Worm (Caenorhabditis elegans) whole organism, young adult: ENCODE measurements around the gene col-170.

Experiments used
- B0035.1 ChIP-seq: sonication (generic microtip); optimal IDR thresholded peaks from 2 replicates; lab custom pipeline; 2016; ENCODE audit warnings: missing genetic modification characterization, mild to moderate bottlenecking, missing compliant biosample characterization, missing genotype, missing genetic modification reagents
- B0261.1 ChIP-seq: sonication (generic microtip); optimal IDR thresholded peaks from 2 replicates; lab custom pipeline; 2016; ENCODE audit warnings: mild to moderate bottlenecking, missing genetic modification characterization, moderate library complexity, missing compliant biosample characterization
- F22D6.2 ChIP-seq: sonication (generic microtip); optimal IDR thresholded peaks from 2 replicates; lab custom pipeline; 2016; ENCODE audit warnings: mild to moderate bottlenecking, missing genetic modification characterization, missing compliant biosample characterization
- F23B12.7 ChIP-seq: sonication (generic microtip); optimal IDR thresholded peaks from 2 replicates; lab custom pipeline; 2017; ENCODE audit warnings: missing genetic modification characterization, mild to moderate bottlenecking, missing compliant biosample characterization, antibody characterized with exemption, moderate library complexity; ENCODE audit not compliant: insufficient read depth
- F37B4.10 ChIP-seq: fragments of 200-800 bp; sonication (Bioruptor generic); IDR thresholded peaks from 2 replicates; pipeline ENCODE4 v1.3.6; 2022; ENCODE audit warnings: missing genetic modification characterization, missing compliant biosample characterization
- F52B5.7 ChIP-seq: sonication (generic microtip); optimal IDR thresholded peaks from 2 replicates; lab custom pipeline; 2016; ENCODE audit warnings: mild to moderate bottlenecking, missing genetic modification characterization, missing compliant biosample characterization
- F57A8.1 ChIP-seq: fragments of 200-800 bp; sonication (Bioruptor generic); optimal IDR thresholded peaks from 2 replicates; lab custom pipeline; 2018; ENCODE audit warnings: mild to moderate bottlenecking, missing genetic modification characterization, moderate library complexity, missing compliant biosample characterization
- F57C9.4 ChIP-seq: sonication (generic microtip); optimal IDR thresholded peaks from 2 replicates; lab custom pipeline; 2017; ENCODE audit warnings: mild to moderate bottlenecking, missing genetic modification characterization, missing compliant biosample characterization
- Y53F4B.3 ChIP-seq: fragments of 200-800 bp; sonication (Bioruptor generic); IDR thresholded peaks from 2 replicates; pipeline ENCODE4 v1.3.6; 2022; ENCODE audit warnings: missing genetic modification reagents, missing genetic modification characterization, missing compliant biosample characterization
- Y53G8AR.9 ChIP-seq: fragments of 200-800 bp; sonication (Bioruptor generic); conservative IDR thresholded peaks from 2 replicates; pipeline ENCODE4 v1.3.6; 2022; ENCODE audit warnings: missing genetic modification reagents, missing genetic modification characterization, missing compliant biosample characterization
- Y56A3A.18 ChIP-seq: fragments of 200-800 bp; sonication (Bioruptor generic); IDR thresholded peaks from 2 replicates; pipeline ENCODE4 v1.3.6; 2022; ENCODE audit warnings: missing genetic modification reagents, missing genetic modification characterization, missing compliant biosample characterization
- Y79H2A.3 ChIP-seq: fragments of 200-800 bp; sonication (Bioruptor generic); conservative IDR thresholded peaks from 2 replicates; pipeline ENCODE4 v1.3.6; 2022; ENCODE audit warnings: missing genetic modification reagents, missing genetic modification characterization, missing compliant biosample characterization
- ama-1 ChIP-seq, 3 experiments: fragments of 150-350 bp in 1 of 3; sonication (generic microtip) in 2 of 3; optimal IDR thresholded peaks; 2 replicates each; lab custom pipeline; 2014 to 2018; ENCODE audit warnings: missing biosample characterization in 2 of 3, missing genetic modification characterization in 2 of 3, missing genetic modification reagents in 2 of 3
- aptf-2 ChIP-seq: fragments of 200-800 bp; sonication (Bioruptor generic); conservative IDR thresholded peaks from 2 replicates; pipeline ENCODE4 v1.3.6; 2022; ENCODE audit warnings: missing genetic modification reagents, missing genetic modification characterization, missing compliant biosample characterization
- atf-7 ChIP-seq: sonication (generic microtip); optimal IDR thresholded peaks from 2 replicates; lab custom pipeline; 2017; ENCODE audit warnings: mild to moderate bottlenecking, missing genetic modification characterization, missing compliant biosample characterization
- attf-5 ChIP-seq: fragments of 200-800 bp; sonication (Bioruptor generic); optimal IDR thresholded peaks from 2 replicates; lab custom pipeline; 2018; ENCODE audit warnings: mild to moderate bottlenecking, missing genetic modification characterization, missing compliant biosample characterization
- bed-1 ChIP-seq: fragments of 200-800 bp; sonication (Bioruptor generic); IDR thresholded peaks from 2 replicates; pipeline ENCODE4 v1.3.6; 2022; ENCODE audit warnings: missing genetic modification reagents, missing genetic modification characterization, missing compliant biosample characterization
- bed-2 ChIP-seq: fragments of 200-800 bp; sonication (Bioruptor generic); IDR thresholded peaks from 2 replicates; pipeline ENCODE4 v1.3.6; 2022; ENCODE audit warnings: missing genetic modification reagents, missing genetic modification characterization, missing compliant biosample characterization
- cebp-2 ChIP-seq: fragments of 200-800 bp; sonication (Bioruptor generic); IDR thresholded peaks from 2 replicates; pipeline ENCODE4 v1.3.6; 2022; ENCODE audit warnings: missing genetic modification characterization, missing compliant biosample characterization
- ceh-58 ChIP-seq: fragments of 200-800 bp; sonication (Bioruptor generic); IDR thresholded peaks from 2 replicates; pipeline ENCODE4 v1.3.6; 2022; ENCODE audit warnings: missing genetic modification characterization, missing compliant biosample characterization
- egl-18 ChIP-seq: fragments of 200-800 bp; sonication (Bioruptor generic); IDR thresholded peaks from 2 replicates; pipeline ENCODE4 v1.3.6; 2022; ENCODE audit warnings: missing genetic modification reagents, missing genetic modification characterization, missing compliant biosample characterization
- ekl-4 ChIP-seq: fragments of 200-800 bp; sonication (Bioruptor generic); IDR thresholded peaks from 2 replicates; pipeline ENCODE4 v1.3.6; 2022; ENCODE audit warnings: missing genetic modification reagents, missing genetic modification characterization, missing compliant biosample characterization
- ets-4 ChIP-seq: fragments of 200-800 bp; sonication (Bioruptor generic); optimal IDR thresholded peaks from 2 replicates; lab custom pipeline; 2018; ENCODE audit warnings: mild to moderate bottlenecking, missing genetic modification characterization, missing compliant biosample characterization
- fkh-3 ChIP-seq: sonication (generic microtip); optimal IDR thresholded peaks from 2 replicates; lab custom pipeline; 2016; ENCODE audit warnings: mild to moderate bottlenecking, missing genetic modification characterization, missing compliant biosample characterization
- gei-17 ChIP-seq: fragments of 200-800 bp; sonication (Bioruptor generic); optimal IDR thresholded peaks from 2 replicates; lab custom pipeline; 2018; ENCODE audit warnings: mild to moderate bottlenecking, missing genetic modification characterization, missing compliant biosample characterization
- hlh-26 ChIP-seq: fragments of 200-800 bp; sonication (Bioruptor generic); conservative IDR thresholded peaks from 2 replicates; pipeline ENCODE4 v1.3.6; 2022; ENCODE audit warnings: missing genetic modification reagents, missing genetic modification characterization, missing compliant biosample characterization
- hmg-1.2 ChIP-seq: fragments of 200-800 bp; sonication (Bioruptor generic); IDR thresholded peaks from 2 replicates; pipeline ENCODE4 v1.3.6; 2022; ENCODE audit warnings: missing genetic modification reagents, missing genetic modification characterization, missing compliant biosample characterization
- hsf-1 ChIP-seq: fragments of 200-800 bp; sonication (Bioruptor generic); IDR thresholded peaks from 2 replicates; pipeline ENCODE4 v1.3.6; 2022; ENCODE audit warnings: missing genetic modification reagents, missing genetic modification characterization, missing compliant biosample characterization
- let-526 ChIP-seq: fragments of 200-800 bp; sonication (Bioruptor generic); IDR thresholded peaks from 2 replicates; pipeline ENCODE4 v1.3.6; 2022; ENCODE audit warnings: missing genetic modification reagents, missing genetic modification characterization, missing compliant biosample characterization
- lsy-27 ChIP-seq: sonication (generic microtip); optimal IDR thresholded peaks from 2 replicates; lab custom pipeline; 2017; ENCODE audit warnings: missing genetic modification characterization, mild to moderate bottlenecking, missing compliant biosample characterization, antibody characterized with exemption, missing genotype, borderline replicate concordance; ENCODE audit not compliant: insufficient read depth
- madf-6 ChIP-seq: fragments of 200-800 bp; sonication (Bioruptor generic); IDR thresholded peaks from 2 replicates; pipeline ENCODE4 v1.3.6; 2022; ENCODE audit warnings: missing genetic modification reagents, missing genetic modification characterization, missing compliant biosample characterization
- madf-8 ChIP-seq: fragments of 200-800 bp; sonication (Bioruptor generic); conservative IDR thresholded peaks from 2 replicates; pipeline ENCODE4 v1.3.6; 2022; ENCODE audit warnings: missing genetic modification reagents, missing genetic modification characterization, missing compliant biosample characterization
- nfya-1 ChIP-seq: sonication (generic microtip); optimal IDR thresholded peaks from 2 replicates; lab custom pipeline; 2017; ENCODE audit warnings: antibody characterized with exemption, missing compliant biosample characterization, missing genetic modification characterization, borderline replicate concordance; ENCODE audit not compliant: insufficient read depth
- nfyb-1 ChIP-seq: fragments of 200-800 bp; sonication (Bioruptor generic); IDR thresholded peaks from 2 replicates; pipeline ENCODE4 v1.3.6; 2022; ENCODE audit warnings: missing genetic modification reagents, missing genetic modification characterization, missing compliant biosample characterization
- nhr-90 ChIP-seq: sonication (generic microtip); optimal IDR thresholded peaks from 2 replicates; lab custom pipeline; 2016; ENCODE audit warnings: missing genotype, mild to moderate bottlenecking, missing genetic modification characterization, missing compliant biosample characterization
- pha-4 ChIP-seq: fragments of 150-350 bp; sonication (generic microtip); optimal IDR thresholded peaks from 2 replicates; lab custom pipeline; 2014; ENCODE audit warnings: missing biosample characterization, missing genetic modification reagents, missing genetic modification characterization
- rec-8 ChIP-seq, 2 experiments: sonication (generic microtip); optimal IDR thresholded peaks; 2 replicates each; lab custom pipeline; 2016; ENCODE audit warnings: mild to moderate bottlenecking in 2 of 2, missing genetic modification characterization in 2 of 2, missing genetic modification reagents in 2 of 2, missing genotype in 2 of 2, missing biosample characterization in 1 of 2, missing compliant biosample characterization in 1 of 2, moderate library complexity in 1 of 2
- snpc-1.3 ChIP-seq: sonication (generic microtip); optimal IDR thresholded peaks from 2 replicates; lab custom pipeline; 2017; ENCODE audit warnings: missing genetic modification characterization, mild to moderate bottlenecking, missing compliant biosample characterization, antibody characterized with exemption, moderate library complexity, missing genotype, missing genetic modification reagents; ENCODE audit not compliant: insufficient read depth
- snpc-4 ChIP-seq, 5 experiments: fragments of 150-350 bp in 1 of 5; sonication (generic microtip) in 4 of 5; optimal IDR thresholded peaks; 2 replicates each; lab custom pipeline; 2014 to 2018; ENCODE audit warnings: missing genetic modification characterization in 5 of 5, missing biosample characterization in 3 of 5, antibody characterized with exemption in 2 of 5, mild to moderate bottlenecking in 2 of 5, missing compliant biosample characterization in 2 of 5, missing genotype in 2 of 5, moderate library complexity in 2 of 5, missing genetic modification reagents in 1 of 5
- sptf-2 ChIP-seq: fragments of 200-800 bp; sonication (Bioruptor generic); optimal IDR thresholded peaks from 2 replicates; lab custom pipeline; 2018; ENCODE audit warnings: mild to moderate bottlenecking, missing genetic modification characterization, missing compliant biosample characterization
- tbp1 ChIP-seq: fragments of 200-800 bp; sonication (Bioruptor generic); optimal IDR thresholded peaks from 2 replicates; lab custom pipeline; 2018; ENCODE audit warnings: mild to moderate bottlenecking, missing genetic modification characterization, missing compliant biosample characterization
- tlf-1 ChIP-seq: fragments of 200-800 bp; sonication (Bioruptor generic); optimal IDR thresholded peaks from 2 replicates; lab custom pipeline; 2018; ENCODE audit warnings: mild to moderate bottlenecking, missing genetic modification characterization, missing compliant biosample characterization
- zim-3 ChIP-seq: sonication (generic microtip); optimal IDR thresholded peaks from 2 replicates; lab custom pipeline; 2017; ENCODE audit warnings: mild to moderate bottlenecking, missing genetic modification characterization, moderate library complexity, missing compliant biosample characterization
- ztf-18 ChIP-seq: sonication (generic microtip); optimal IDR thresholded peaks from 2 replicates; lab custom pipeline; 2016; ENCODE audit warnings: missing genotype, mild to moderate bottlenecking, missing genetic modification characterization, missing compliant biosample characterization
- ztf-22 ChIP-seq: fragments of 200-800 bp; sonication (Bioruptor generic); optimal IDR thresholded peaks from 2 replicates; lab custom pipeline; 2018; ENCODE audit warnings: mild to moderate bottlenecking, missing genetic modification characterization, moderate library complexity, missing compliant biosample characterization
- ztf-25 ChIP-seq: fragments of 200-800 bp; sonication (Bioruptor generic); IDR thresholded peaks from 2 replicates; pipeline ENCODE4 v1.3.6; 2022; ENCODE audit warnings: missing genetic modification reagents, missing genetic modification characterization, missing compliant biosample characterization

The col-170 gene

DNA sequence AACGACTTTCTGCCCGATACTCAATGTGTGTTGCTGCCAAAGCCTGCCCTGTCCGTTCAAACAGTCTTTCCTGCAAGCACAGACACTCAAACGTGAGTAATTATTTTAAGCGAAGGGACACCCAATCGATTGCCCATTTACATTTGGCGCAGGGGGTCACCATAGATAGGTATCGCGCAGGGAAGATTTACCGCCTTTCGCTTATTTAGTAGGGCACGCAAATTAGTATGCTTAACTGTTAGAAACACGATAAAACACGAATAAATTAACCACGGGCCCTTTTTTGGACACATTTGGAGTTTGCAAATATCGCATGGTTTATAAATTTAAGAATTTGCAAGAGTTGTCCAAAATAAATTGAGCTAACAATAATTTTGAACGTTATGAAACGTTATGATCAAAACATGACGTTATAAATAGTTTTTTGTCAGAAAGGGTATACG lies 35.1 kb upstream of the col-170 start (continued):
- TF ChIP-seq snpc-4 (GFP tag; optimal IDR thresholded peaks at IDR 0.05; lab: Kevin White, UChicago) (peak; percentile 61), snpc-4 (tag; optimal IDR thresholded peaks at IDR 0.05; lab: Kevin White, UChicago) (peak; percentile 36 to 90 (median 82)), Y53G8AR.9 (GFP tag; lab: Robert Waterston, UW) (peak; percentile 99), ztf-22 (GFP tag; lab: Kevin White, UChicago) (peak; percentile 96), pha-4 (peak; percentile 98), Y56A3A.18 (peak; percentile 100), gei-17 (GFP tag; lab: Kevin White, UChicago) (peak; percentile 99), F23B12.7 (tag; lab: Kevin White, UChicago) (peak; percentile 98), attf-5 (GFP tag; lab: Kevin White, UChicago) (peak; percentile 73), ztf-18 (tag; lab: Kevin White, UChicago) (peak; percentile 78), nfyb-1 (GFP tag; lab: Robert Waterston, UW) (peak; percentile 98), fkh-3 (tag; lab: Kevin White, UChicago) (no peak), let-526 (GFP tag; lab: Robert Waterston, UW) (peak; percentile 94), F57C9.4 (tag; lab: Kevin White, UChicago) (peak; percentile 69), zim-3 (tag; lab: Kevin White, UChicago) (no peak), atf-7 (tag; lab: Kevin White, UChicago) (peak; percentile 99), aptf-2 (GFP tag; lab: Robert Waterston, UW) (peak; percentile 39; the same call in 1 of the 2 replicates), madf-8 (GFP tag; lab: Robert Waterston, UW) (no peak), F52B5.7 (tag; lab: Kevin White, UChicago) (peak; percentile 96), ekl-4 (GFP tag; lab: Robert Waterston, UW) (peak; percentile 97), madf-6 (GFP tag; lab: Robert Waterston, UW) (no peak), tbp1 (GFP tag; lab: Kevin White, UChicago) (peak; percentile 81), hlh-26 (GFP tag; lab: Robert Waterston, UW) (no peak), F37B4.10 (peak; percentile 97), Y53F4B.3 (GFP tag; lab: Robert Waterston, UW) (no peak), hsf-1 (GFP tag; lab: Robert Waterston, UW) (peak; percentile 67), ceh-58 (GFP tag; lab: Robert Waterston, UW) (0 out of 2 replicates have a peak, but pooled peaks have one; percentile 54), Y79H2A.3 (no peak), nfya-1 (tag; lab: Kevin White, UChicago) (no peak), snpc-1.3 (tag; lab: Kevin White, UChicago) (no peak), cebp-2 (peak; percentile 99), F57A8.1 (peak; percentile 86), ztf-25 (0 out of 2 replicates have a peak, but pooled peaks have one; percentile 58), B0035.1 (tag; lab: Kevin White, UChicago) (peak; percentile 97), tlf-1 (peak; percentile 99), hmg-1.2 (GFP tag; lab: Robert Waterston, UW) (peak; percentile 88), egl-18 (GFP tag; lab: Robert Waterston, UW) (peak; percentile 96), nhr-90 (tag; lab: Kevin White, UChicago) (peak; percentile 98), rec-8 (tag; optimal IDR thresholded peaks at IDR 0.05; lab: Kevin White, UChicago) (peak; percentile 17 to 66), ama-1 (optimal IDR thresholded peaks at IDR 0.05; lab: Kevin White, UChicago) (no peak), ama-1 (GFP tag; optimal IDR thresholded peaks at IDR 0.05; lab: Kevin White, UChicago) (peak; percentile 18 to 94), bed-2 (GFP tag; lab: Robert Waterston, UW) (peak; percentile 93; the same call in 1 of the 2 replicates), bed-1 (GFP tag; lab: Robert Waterston, UW) (peak; percentile 88; the same call in 1 of the 2 replicates), lsy-27 (tag; lab: Kevin White, UChicago) (no peak), ets-4 (GFP tag; lab: Kevin White, UChicago) (peak; percentile 98), sptf-2 (GFP tag; lab: Kevin White, UChicago) (no peak), F22D6.2 (tag; lab: Kevin White, UChicago) (peak; percentile 97), B0261.1 (tag; lab: Kevin White, UChicago) (peak; percentile 64)
